Worm (Caenorhabditis elegans) whole organism, L4 larva: ENCODE data around the gene F28G4.4.

Experiments used
- F44E2.7 ChIP-seq: fragments of 200-800 bp; sonication (Bioruptor generic); IDR thresholded peaks from 2 replicates; pipeline ENCODE4 v2.1.2; 2022; ENCODE audit warnings: missing genetic modification characterization, missing compliant biosample characterization
- aha-1 ChIP-seq: fragments of 150-350 bp; peaks from one replicate; lab custom pipeline; 2014; ENCODE audit warnings: missing biosample characterization, missing genetic modification characterization
- aly-2 ChIP-seq: sonication (generic microtip); optimal IDR thresholded peaks from 2 replicates; lab custom pipeline; 2018; ENCODE audit warnings: missing biosample characterization, missing genetic modification characterization
- ceh-62 ChIP-seq: sonication (generic microtip); optimal IDR thresholded peaks from 2 replicates; lab custom pipeline; 2017; ENCODE audit warnings: missing biosample characterization, missing genetic modification characterization
- dmd-9 ChIP-seq: fragments of 200-800 bp; sonication (Bioruptor generic); IDR thresholded peaks from 2 replicates; pipeline ENCODE4 v1.3.6; 2022; ENCODE audit warnings: missing genetic modification reagents, missing genetic modification characterization, missing compliant biosample characterization
- fkh-10 ChIP-seq: fragments of 150-350 bp; optimal IDR thresholded peaks from 2 replicates; lab custom pipeline; 2014; ENCODE audit warnings: missing biosample characterization, missing genetic modification reagents, missing genetic modification characterization
- mes-2 ChIP-seq: sonication (generic microtip); optimal IDR thresholded peaks from 2 replicates; lab custom pipeline; 2016; ENCODE audit warnings: missing genotype, mild to moderate bottlenecking, missing genetic modification characterization, missing compliant biosample characterization; ENCODE audit not compliant: poor library complexity, severe bottlenecking
- nhr-76 ChIP-seq: fragments of 150-350 bp; optimal IDR thresholded peaks from 2 replicates; lab custom pipeline; 2014; ENCODE audit warnings: missing biosample characterization, missing genetic modification characterization
- unc-62 ChIP-seq, 3 experiments: fragments of 150-350 bp in 1 of 3; sonication (generic microtip); optimal IDR thresholded peaks in 2 of 3; peaks in 1 of 3; 1 replicate in 1 of 3; 2 replicates in 2 of 3; lab custom pipeline; 2014 to 2017; ENCODE audit warnings: missing biosample characterization in 3 of 3, missing genetic modification characterization in 3 of 3, missing genetic modification reagents in 3 of 3, missing genotype in 1 of 3

- TF ChIP-seq fkh-10 (GFP tag; lab: Kevin White, UChicago) (no peak), unc-62 (GFP tag; optimal IDR thresholded peaks at IDR 0.05 in 1 of 2; lab: Kevin White, UChicago) (no peak), unc-62 (tag; optimal IDR thresholded peaks at IDR 0.05; lab: Kevin White, UChicago) (no peak), aly-2 (tag; lab: Kevin White, UChicago) (no peak), nhr-76 (no peak), aha-1 (tag; lab: Kevin White, UChicago) (no peak), dmd-9 (no peak), mes-2 (tag; lab: Kevin White, UChicago) (no peak), F44E2.7 (no peak), ceh-62 (tag; lab: Kevin White, UChicago) (no peak)
Measured at ce11 chrV:16298669-16299068, 13.0 kb upstream of the F28G4.4 start, which contains the start of gene srbc-84.
